Fruit fly (Drosophila melanogaster) whole organism, embryonic: ENCODE results near the gene Pcyt1.

ENCODE experiments used
- Awh ChIP-seq: fragments of 200-800 bp; sonication (Bioruptor generic); IDR thresholded peaks from 2 replicates; pipeline ENCODE4, ENCODE4 v1.3.6; 2022; ENCODE audit warnings: missing biosample characterization, missing genetic modification characterization
- C15 ChIP-seq: fragments of 200-800 bp; sonication (Bioruptor generic); IDR thresholded peaks from 3 replicates; pipeline ENCODE4 v1.3.6; 2022; ENCODE audit warnings: missing biosample characterization, missing genetic modification characterization
- CG10979 ChIP-seq: fragments of 200-800 bp; sonication (Bioruptor generic); optimal IDR thresholded peaks from 2 replicates; lab custom pipeline; 2018; ENCODE audit warnings: missing biosample characterization, mild to moderate bottlenecking, missing genetic modification characterization, moderate library complexity
- CG12155 ChIP-seq: fragments of 200-800 bp; sonication (Bioruptor generic); optimal IDR thresholded peaks from 3 replicates; lab custom pipeline; 2016; ENCODE audit warnings: missing biosample characterization, missing genetic modification characterization
- CG12299 ChIP-seq: fragments of 200-800 bp; sonication (Bioruptor generic); optimal IDR thresholded peaks from 2 replicates; lab custom pipeline; 2018; ENCODE audit warnings: missing biosample characterization, mild to moderate bottlenecking, missing genetic modification characterization
- CG12659 ChIP-seq: fragments of 200-800 bp; sonication (Bioruptor generic); optimal IDR thresholded peaks from 3 replicates; lab custom pipeline; 2017; ENCODE audit warnings: mild to moderate bottlenecking, missing biosample characterization, missing genetic modification reagents, missing genetic modification characterization
- CG14860 ChIP-seq: fragments of 200-800 bp; sonication (Bioruptor generic); IDR thresholded peaks from 3 replicates; pipeline ENCODE4 v1.3.6; 2022; ENCODE audit warnings: missing biosample characterization, missing genetic modification characterization; ENCODE audit not compliant: partially characterized antibody
- CG15269 ChIP-seq: fragments of 200-800 bp; sonication (Bioruptor generic); optimal IDR thresholded peaks from 2 replicates; lab custom pipeline; 2018; ENCODE audit warnings: missing biosample characterization, mild to moderate bottlenecking, missing genetic modification characterization, moderate library complexity
- CG1529 ChIP-seq: fragments of 200-800 bp; sonication (Bioruptor generic); optimal IDR thresholded peaks from 3 replicates; lab custom pipeline; 2018; ENCODE audit warnings: missing biosample characterization, missing genetic modification characterization
- CG18262 ChIP-seq: fragments of 200-800 bp; optimal IDR thresholded peaks from 3 replicates; lab custom pipeline; 2019; ENCODE audit warnings: missing biosample characterization, mild to moderate bottlenecking, missing genetic modification characterization, moderate library complexity
- CG1832 ChIP-seq: fragments of 200-800 bp; sonication (Bioruptor generic); optimal IDR thresholded peaks from 2 replicates; lab custom pipeline; 2017; ENCODE audit warnings: missing biosample characterization, mild to moderate bottlenecking, missing genetic modification characterization, inconsistent platforms
- CG30020 ChIP-seq: fragments of 200-800 bp; optimal IDR thresholded peaks from 2 replicates; lab custom pipeline; 2019; ENCODE audit warnings: missing biosample characterization, mild to moderate bottlenecking, missing genetic modification characterization, moderate library complexity
- CG30431 ChIP-seq: fragments of 200-800 bp; sonication (Bioruptor generic); optimal IDR thresholded peaks from 2 replicates; lab custom pipeline; 2017; ENCODE audit warnings: missing biosample characterization, missing genetic modification characterization
- CG3163 ChIP-seq: fragments of 200-800 bp; sonication (Bioruptor generic); optimal IDR thresholded peaks from 3 replicates; lab custom pipeline; 2016; ENCODE audit warnings: missing biosample characterization, missing genetic modification characterization
- CG32772 ChIP-seq: fragments of 200-800 bp; sonication (Bioruptor generic); IDR thresholded peaks from 2 replicates; pipeline ENCODE4 v1.3.6; 2022; ENCODE audit warnings: missing biosample characterization, missing genetic modification characterization
- CG33557 ChIP-seq: fragments of 200-800 bp; sonication (Bioruptor generic); optimal IDR thresholded peaks from 2 replicates; lab custom pipeline; 2019; ENCODE audit warnings: missing biosample characterization, mild to moderate bottlenecking, missing genetic modification characterization, moderate library complexity
- CG4424 ChIP-seq: fragments of 200-800 bp; sonication (Bioruptor generic); optimal IDR thresholded peaks from 3 replicates; lab custom pipeline; 2016; ENCODE audit warnings: missing biosample characterization, missing genetic modification characterization
- CG5953 ChIP-seq: fragments of 200-800 bp; sonication (Bioruptor generic); IDR thresholded peaks from 2 replicates; pipeline ENCODE4 v1.3.6; 2022; ENCODE audit warnings: missing biosample characterization, missing genetic modification characterization
- CG6175 ChIP-seq: fragments of 200-800 bp; sonication (Bioruptor generic); IDR thresholded peaks from 3 replicates; pipeline ENCODE4 v1.3.6; 2022; ENCODE audit warnings: missing biosample characterization, missing genetic modification characterization
- CG7372 ChIP-seq: fragments of 200-800 bp; sonication (Bioruptor generic); IDR thresholded peaks from 2 replicates; pipeline ENCODE4 v1.3.6; 2022; ENCODE audit warnings: missing biosample characterization, missing genetic modification characterization
- CG7963 ChIP-seq: fragments of 200-800 bp; sonication (Bioruptor generic); IDR thresholded peaks from 3 replicates; pipeline ENCODE4 v1.3.6; 2022; ENCODE audit warnings: missing biosample characterization, missing genetic modification characterization; ENCODE audit not compliant: partially characterized antibody
- CG8281 ChIP-seq: fragments of 200-800 bp; sonication (Bioruptor generic); optimal IDR thresholded peaks from 2 replicates; lab custom pipeline; 2018; ENCODE audit warnings: missing biosample characterization, mild to moderate bottlenecking, missing genetic modification characterization, moderate library complexity
- CG9797 ChIP-seq: fragments of 200-800 bp; sonication (Bioruptor generic); optimal IDR thresholded peaks from 3 replicates; lab custom pipeline; 2018; ENCODE audit warnings: missing biosample characterization, mild to moderate bottlenecking, missing genetic modification characterization
- CG9876 ChIP-seq: fragments of 200-800 bp; sonication (Bioruptor generic); optimal IDR thresholded peaks from 2 replicates; lab custom pipeline; 2016; ENCODE audit warnings: missing biosample characterization, missing genetic modification characterization
- CTCF ChIP-seq: fragments of 200-800 bp; sonication (Bioruptor generic); optimal IDR thresholded peaks from 2 replicates; lab custom pipeline; 2017; ENCODE audit warnings: missing biosample characterization, mild to moderate bottlenecking, missing genetic modification characterization, moderate library complexity
- Dref ChIP-seq: fragments of 200-800 bp; sonication (Bioruptor generic); IDR thresholded peaks from 2 replicates; pipeline ENCODE4 v1.3.6; 2022; ENCODE audit warnings: missing biosample characterization, missing genetic modification characterization
- E2f1 ChIP-seq: fragments of 200-800 bp; sonication (Bioruptor generic); IDR thresholded peaks from 2 replicates; pipeline ENCODE4 v1.3.6; 2022; ENCODE audit warnings: missing biosample characterization, missing genetic modification characterization
- ERR ChIP-seq: fragments of 200-800 bp; sonication (Bioruptor generic); optimal IDR thresholded peaks from 2 replicates; lab custom pipeline; 2016; ENCODE audit warnings: missing biosample characterization, missing genetic modification characterization
- HLHmδ ChIP-seq: fragments of 200-800 bp; sonication (Bioruptor generic); optimal IDR thresholded peaks from 2 replicates; lab custom pipeline; 2018; ENCODE audit warnings: missing biosample characterization, mild to moderate bottlenecking, missing genetic modification characterization, moderate library complexity
- HmgD ChIP-seq: fragments of 200-800 bp; sonication (Bioruptor generic); optimal IDR thresholded peaks from 3 replicates; lab custom pipeline; 2016; ENCODE audit warnings: missing biosample characterization, missing genetic modification characterization
- Hsf ChIP-seq: fragments of 200-800 bp; sonication (Bioruptor generic); optimal IDR thresholded peaks from 3 replicates; lab custom pipeline; 2016; ENCODE audit warnings: missing biosample characterization, missing genetic modification characterization
- Lim3 ChIP-seq: fragments of 200-800 bp; sonication (Bioruptor generic); IDR thresholded peaks from 2 replicates; pipeline ENCODE4 v1.3.6; 2022; ENCODE audit warnings: missing biosample characterization, missing genetic modification characterization
- MBD-R2 ChIP-seq: fragments of 200-800 bp; sonication (Bioruptor generic); IDR thresholded peaks from 2 replicates; pipeline ENCODE4 v1.3.6; 2022; ENCODE audit warnings: missing biosample characterization, missing genetic modification characterization
- NK7.1 ChIP-seq: fragments of 200-800 bp; sonication (Bioruptor generic); optimal IDR thresholded peaks from 3 replicates; lab custom pipeline; 2016; ENCODE audit warnings: missing biosample characterization, missing genetic modification characterization
- Ptx1 ChIP-seq: fragments of 200-800 bp; sonication (Bioruptor generic); IDR thresholded peaks from 2 replicates; pipeline ENCODE4 v1.3.6; 2022; ENCODE audit warnings: missing biosample characterization, missing genetic modification characterization
- Side ChIP-seq: fragments of 200-800 bp; sonication (Bioruptor generic); optimal IDR thresholded peaks from 2 replicates; lab custom pipeline; 2016; ENCODE audit warnings: missing biosample characterization, missing genetic modification characterization
- br ChIP-seq: fragments of >200 bp; optimal IDR thresholded peaks from 2 replicates; lab custom pipeline; 2017
- cad ChIP-seq: fragments of >200 bp; optimal IDR thresholded peaks from 2 replicates; lab custom pipeline; 2017; ENCODE audit warnings: missing biosample characterization, missing genetic modification characterization
- chn ChIP-seq: fragments of 200-800 bp; sonication (Bioruptor generic); optimal IDR thresholded peaks from 2 replicates; lab custom pipeline; 2016; ENCODE audit warnings: missing biosample characterization, missing genetic modification characterization
- da ChIP-seq: fragments of 200-800 bp; sonication (Bioruptor generic); optimal IDR thresholded peaks from 2 replicates; lab custom pipeline; 2016; ENCODE audit warnings: missing biosample characterization, missing genetic modification characterization
- gcm2 ChIP-seq: fragments of 200-800 bp; sonication (Bioruptor generic); optimal IDR thresholded peaks from 2 replicates; lab custom pipeline; 2016; ENCODE audit warnings: missing biosample characterization, missing genetic modification characterization
- gfzf ChIP-seq: fragments of 200-800 bp; sonication (Bioruptor generic); optimal IDR thresholded peaks from 2 replicates; lab custom pipeline; 2016; ENCODE audit warnings: missing biosample characterization, mild to moderate bottlenecking, missing genetic modification characterization, moderate library complexity
- hb ChIP-seq: fragments of 200-800 bp; sonication (Bioruptor generic); IDR thresholded peaks from 3 replicates; pipeline ENCODE4 v1.3.6; 2022; ENCODE audit warnings: missing biosample characterization, missing genetic modification characterization; ENCODE audit not compliant: partially characterized antibody
- jing ChIP-seq: fragments of 200-800 bp; sonication (Bioruptor generic); optimal IDR thresholded peaks from 2 replicates; lab custom pipeline; 2018; ENCODE audit warnings: missing biosample characterization, mild to moderate bottlenecking, missing genetic modification characterization
- mam ChIP-seq: fragments of 200-800 bp; sonication (Bioruptor generic); optimal IDR thresholded peaks from 3 replicates; lab custom pipeline; 2016; ENCODE audit warnings: missing biosample characterization, missing genetic modification characterization
- nerfin-2 ChIP-seq: fragments of 200-800 bp; sonication (Bioruptor generic); IDR thresholded peaks from 2 replicates; pipeline ENCODE4 v1.3.6; 2022; ENCODE audit warnings: missing biosample characterization, missing genetic modification characterization; ENCODE audit not compliant: partially characterized antibody
- pita ChIP-seq: fragments of 200-800 bp; sonication (Bioruptor generic); optimal IDR thresholded peaks from 2 replicates; lab custom pipeline; 2017; ENCODE audit warnings: missing biosample characterization, mild to moderate bottlenecking, missing genetic modification characterization
- pros ChIP-seq: fragments of 200-800 bp; sonication (Bioruptor generic); optimal IDR thresholded peaks from 3 replicates; lab custom pipeline; 2019; ENCODE audit warnings: missing biosample characterization, mild to moderate bottlenecking, missing genetic modification characterization, moderate library complexity
- sim ChIP-seq: fragments of 200-800 bp; sonication (Bioruptor generic); IDR thresholded peaks from 2 replicates; pipeline ENCODE4 v1.3.6; 2022; ENCODE audit warnings: missing biosample characterization, missing genetic modification characterization
- stwl ChIP-seq: fragments of 200-800 bp; sonication (Bioruptor generic); optimal IDR thresholded peaks from 3 replicates; lab custom pipeline; 2018; ENCODE audit warnings: missing biosample characterization, mild to moderate bottlenecking, missing genetic modification characterization, moderate library complexity

The Pcyt1 gene

DNA sequence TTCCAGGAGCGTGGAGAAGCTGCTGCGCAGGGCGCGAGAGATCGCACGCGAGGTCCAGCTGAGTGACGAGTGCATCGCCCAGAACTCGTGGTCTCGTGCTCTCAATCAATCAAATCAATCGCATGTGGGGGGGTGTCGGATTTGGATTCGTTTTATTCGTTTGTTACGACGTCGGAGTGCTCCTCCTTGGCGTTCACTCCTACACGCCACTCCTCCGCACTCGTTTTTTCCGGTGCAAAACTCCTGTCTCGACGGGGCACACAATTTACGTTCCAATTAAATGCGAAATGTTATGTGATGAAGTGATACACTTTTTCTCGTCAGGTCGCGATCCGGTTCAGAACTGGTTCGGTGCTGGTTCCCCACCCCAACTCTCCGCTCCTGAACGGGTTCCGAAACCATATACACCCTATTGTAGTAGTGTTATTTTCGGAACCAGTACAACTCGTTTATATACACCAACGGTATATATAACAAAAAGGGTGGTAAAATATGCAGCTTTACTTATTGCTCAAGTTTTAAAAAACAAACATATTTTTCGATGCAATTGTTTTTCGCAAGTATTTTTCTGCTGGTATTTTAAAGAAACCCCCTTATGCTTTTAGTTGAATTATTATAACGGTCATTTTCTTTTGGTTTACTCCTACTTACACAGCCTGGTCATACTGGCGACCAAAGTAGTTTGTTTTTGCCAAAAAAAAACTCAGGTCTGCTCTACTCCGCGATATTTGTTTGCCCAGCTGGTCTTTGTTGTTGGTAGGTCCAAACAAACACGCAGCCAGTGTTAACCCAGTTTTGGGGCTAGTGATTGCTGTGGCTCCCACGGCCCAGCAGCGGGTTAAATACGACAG is 9.2 kb upstream of the Pcyt1 start, which contains the start of the genes CG12091 and pns (continued):
- TF ChIP-seq CTCF (GFP tag; lab: Kevin White, UChicago) (no peak), CG9797 (GFP tag; lab: Kevin White, UChicago) (peak; percentile 96), HLHmδ (GFP tag; lab: Kevin White, UChicago) (peak; percentile 71), pros (no peak), gcm2 (GFP tag; lab: Kevin White, UChicago) (peak; percentile 6), br (no peak), CG7963 (GFP tag; lab: Robert Waterston, UW) (no peak), pita (GFP tag; lab: Kevin White, UChicago) (no peak), CG30020 (tag; lab: Kevin White, UChicago) (peak; percentile 80), nerfin-2 (GFP tag; lab: Robert Waterston, UW) (0 out of 2 replicates have a peak, but pooled peaks have one; percentile 53), Dref (GFP tag; lab: Robert Waterston, UW) (no peak), CG30431 (no peak), CG7372 (GFP tag; lab: Robert Waterston, UW) (peak; percentile 60; the same call in 1 of the 2 replicates), Awh (no peak), HmgD (GFP tag; lab: Kevin White, UChicago) (no peak), hb (no peak), Side (GFP tag; lab: Kevin White, UChicago) (peak; percentile 40), CG12155 (GFP tag; lab: Kevin White, UChicago) (peak; percentile 72), CG15269 (tag; lab: Kevin White, UChicago) (peak; percentile 66), da (GFP tag; lab: Kevin White, UChicago) (peak; percentile 8), CG1832 (GFP tag; lab: Kevin White, UChicago) (no peak), jing (GFP tag; lab: Kevin White, UChicago) (no peak), chn (GFP tag; lab: Kevin White, UChicago) (peak; percentile 79), C15 (GFP tag; lab: Robert Waterston, UW) (no peak), CG1529 (GFP tag; lab: Kevin White, UChicago) (peak; percentile 16), NK7.1 (GFP tag; lab: Kevin White, UChicago) (peak; percentile 20), mam (GFP tag; lab: Kevin White, UChicago) (peak; percentile 79), ERR (peak; percentile 63), E2f1 (GFP tag; lab: Robert Waterston, UW) (peak; percentile 55), CG6175 (GFP tag; lab: Robert Waterston, UW) (no peak), sim (no peak), CG3163 (GFP tag; lab: Kevin White, UChicago) (peak; percentile 45), CG10979 (tag; lab: Kevin White, UChicago) (peak; percentile 59), CG18262 (tag; lab: Kevin White, UChicago) (peak; percentile 68), CG14860 (no peak), stwl (peak; percentile 67), CG12659 (peak; percentile 87), CG33557 (GFP tag; lab: Kevin White, UChicago) (peak; percentile 55), gfzf (peak; percentile 93), CG32772 (GFP tag; lab: Robert Waterston, UW) (0 out of 2 replicates have a peak, but pooled peaks have one; percentile 19), Ptx1 (GFP tag; lab: Robert Waterston, UW) (peak; percentile 59), CG8281 (tag; lab: Kevin White, UChicago) (no peak), MBD-R2 (GFP tag; lab: Robert Waterston, UW) (peak; percentile 43; the same call in 1 of the 2 replicates), CG12299 (tag; lab: Kevin White, UChicago) (peak; percentile 42), CG9876 (GFP tag; lab: Kevin White, UChicago) (peak; percentile 64), CG4424 (GFP tag; lab: Kevin White, UChicago) (peak; percentile 69), CG5953 (peak; percentile 74; the same call in 1 of the 2 replicates), Hsf (GFP tag; lab: Kevin White, UChicago) (peak; percentile 73), cad (GFP tag; lab: Kevin White, UChicago) (peak; percentile 10), Lim3 (GFP tag; lab: Robert Waterston, UW) (no peak)
